Fruit fly (Drosophila melanogaster): ENCODE data around the gene CG12538.

DNA sequence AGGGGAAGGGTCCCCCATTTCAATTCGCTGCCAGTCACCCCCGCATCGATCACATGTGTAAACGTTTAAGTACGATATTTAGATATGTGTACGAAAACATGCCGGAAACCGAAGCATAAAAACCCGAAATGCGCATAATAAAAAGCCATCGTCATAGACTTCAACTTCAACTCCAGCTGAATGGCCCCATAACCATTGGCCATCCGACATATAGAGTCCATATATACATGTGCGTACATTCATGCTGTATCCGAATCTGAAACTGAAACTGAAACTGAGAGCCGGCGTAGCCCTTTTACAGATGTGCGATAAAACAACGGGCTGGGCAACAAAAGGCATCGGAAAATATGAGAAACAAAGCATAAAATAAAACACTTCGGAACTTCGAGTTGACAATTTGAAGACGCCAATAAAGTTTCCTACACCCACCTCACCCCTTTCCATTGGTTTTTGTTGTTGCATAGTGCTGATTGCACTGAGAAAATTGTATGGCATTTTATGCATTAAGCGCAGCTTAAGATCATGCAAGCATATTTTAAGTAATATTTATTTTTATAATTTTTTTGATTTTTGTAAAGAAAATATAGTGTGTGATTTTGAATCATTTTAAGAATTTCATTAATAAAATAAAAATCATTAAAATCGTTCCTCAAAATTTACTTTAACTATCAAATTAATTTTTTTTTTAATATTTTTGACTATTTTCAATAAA lies 24.6 kb upstream of the CG12538 start:
- TF ChIP-seq CTCF (optimal IDR thresholded peaks at IDR 0.05) (no peak), CG8478 (optimal IDR thresholded peaks at IDR 0.05) (no peak)
